Worm (Caenorhabditis elegans): ENCODE data around the gene pbs-6.

The pbs-6 gene

DNA sequence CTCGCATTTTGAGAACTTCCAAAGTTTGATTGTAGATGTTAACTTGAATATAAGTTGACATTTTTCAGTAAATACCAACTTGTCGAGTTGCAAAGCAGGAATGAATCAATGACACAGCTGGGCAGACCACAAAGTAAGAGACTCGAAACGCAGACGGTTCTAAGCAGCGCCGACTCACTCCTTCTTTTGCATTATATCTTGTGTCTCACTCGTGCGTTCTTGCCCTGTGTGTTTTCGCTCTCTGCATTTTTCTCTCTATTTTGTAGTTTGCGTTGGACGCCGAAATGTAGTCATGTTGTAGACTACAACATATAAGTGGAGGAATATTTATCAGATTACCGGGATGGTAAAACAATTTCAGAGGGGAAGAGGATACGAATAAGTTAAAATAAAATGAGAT is 1.1 kb downstream of the pbs-6 start, which contains the start of gene C02F5.12:
Gene C02F5.12 (minus strand): TSS at position 221 of the 400 bp plus-strand sequence.
- TF ChIP-seq fos-1 (tag; optimal IDR thresholded peaks at IDR 0.05), result peak; percentile 38
- TF ChIP-seq zag-1 (tag; optimal IDR thresholded peaks at IDR 0.05), result no peak
- TF ChIP-seq ztf-1 (GFP tag; conservative IDR thresholded peaks at IDR 0.05), result no peak
- TF ChIP-seq lin-13 (GFP tag; optimal IDR thresholded peaks at IDR 0.05), result peak; percentile 8
- TF ChIP-seq sem-4 (tag; optimal IDR thresholded peaks at IDR 0.05), result no peak
- no peak for TF ChIP-seq dmd-4 (tag; optimal IDR thresholded peaks at IDR 0.05)
- TF ChIP-seq Y55F3AM.14 (GFP tag; optimal IDR thresholded peaks at IDR 0.05), result no peak
- TF ChIP-seq C34F6.9 (tag; optimal IDR thresholded peaks at IDR 0.05), result peak; percentile 43
- TF ChIP-seq snpc-4 (tag; optimal IDR thresholded peaks at IDR 0.05), result no peak
- TF ChIP-seq alr-1 (tag; optimal IDR thresholded peaks at IDR 0.05), result no peak
- TF ChIP-seq aly-2 (tag; optimal IDR thresholded peaks at IDR 0.05), result no peak
- no peak for TF ChIP-seq mbf-1 (tag; optimal IDR thresholded peaks at IDR 0.05)
- no peak for TF ChIP-seq nhr-21 (tag; optimal IDR thresholded peaks at IDR 0.05)
- no peak for TF ChIP-seq unc-39 (tag; optimal IDR thresholded peaks at IDR 0.05)
- TF ChIP-seq elt-1 (tag; optimal IDR thresholded peaks at IDR 0.05), result no peak
- TF ChIP-seq elt-3 (tag; optimal IDR thresholded peaks at IDR 0.05), result no peak
- no peak for TF ChIP-seq nhr-23 (tag; optimal IDR thresholded peaks at IDR 0.05)
- no peak for TF ChIP-seq nhr-6 (tag; optimal IDR thresholded peaks at IDR 0.05)
- TF ChIP-seq nhr-10 (tag; optimal IDR thresholded peaks at IDR 0.05), result no peak
- TF ChIP-seq nhr-77 (tag; optimal IDR thresholded peaks at IDR 0.05), result no peak
- TF ChIP-seq nhr-11 (tag; optimal IDR thresholded peaks at IDR 0.05), result no peak
- TF ChIP-seq sma-9 (GFP tag; optimal IDR thresholded peaks at IDR 0.05), result peak; percentile 7
- TF ChIP-seq sma-9 (tag; optimal IDR thresholded peaks at IDR 0.05), result no peak
- TF ChIP-seq gmeb-1 (tag; optimal IDR thresholded peaks at IDR 0.05), result no peak
- no peak for TF ChIP-seq ceh-82 (tag; optimal IDR thresholded peaks at IDR 0.05)
- peak; percentile 51 for TF ChIP-seq nhr-129 (tag; optimal IDR thresholded peaks at IDR 0.05)
- no peak for TF ChIP-seq ztf-4 (tag; optimal IDR thresholded peaks at IDR 0.05)
- TF ChIP-seq mab-5 (tag; optimal IDR thresholded peaks at IDR 0.05), result no peak
- no peak for TF ChIP-seq ceh-16 (tag; optimal IDR thresholded peaks at IDR 0.05)
- no peak for TF ChIP-seq blmp-1 (tag; optimal IDR thresholded peaks at IDR 0.05; ENCODE audit: insufficient read depth)
- no peak for TF ChIP-seq unc-62 (GFP tag; optimal IDR thresholded peaks at IDR 0.05)
- no peak for TF ChIP-seq R02D3.7 (tag; optimal IDR thresholded peaks at IDR 0.05)
- peak; percentile 0 for TF ChIP-seq sma-3 (GFP tag; optimal IDR thresholded peaks at IDR 0.05)
- TF ChIP-seq egl-27 (tag; optimal IDR thresholded peaks at IDR 0.05), result no peak
- TF ChIP-seq lsy-2 (tag; optimal IDR thresholded peaks at IDR 0.05), result peak in 1 of 2 experiments; percentile 44
- TF ChIP-seq mdl-1 (tag; optimal IDR thresholded peaks at IDR 0.05), result no peak
- no peak for TF ChIP-seq ztf-11 (tag; optimal IDR thresholded peaks at IDR 0.05)
- peak; percentile 20 for TF ChIP-seq F13H6.1 (tag; optimal IDR thresholded peaks at IDR 0.05)
- TF ChIP-seq ama-1 (optimal IDR thresholded peaks at IDR 0.05), result no peak
- TF ChIP-seq unc-55 (GFP tag; optimal IDR thresholded peaks at IDR 0.05), result no peak
- no peak for TF ChIP-seq nhr-237 (tag; optimal IDR thresholded peaks at IDR 0.05)
- TF ChIP-seq nhr-25 (tag; optimal IDR thresholded peaks at IDR 0.05), result no peak
- TF ChIP-seq nhr-12 (tag; optimal IDR thresholded peaks at IDR 0.05), result no peak
- TF ChIP-seq lin-39 (tag; optimal IDR thresholded peaks at IDR 0.05), result no peak
- TF ChIP-seq peb-1 (tag; optimal IDR thresholded peaks at IDR 0.05), result no peak
- TF ChIP-seq skn-1 (tag; optimal IDR thresholded peaks at IDR 0.05), result no peak
- TF ChIP-seq ZK546.5 (tag; optimal IDR thresholded peaks at IDR 0.05), result no peak
- TF ChIP-seq crh-2 (tag; optimal IDR thresholded peaks at IDR 0.05), result peak; percentile 10
- TF ChIP-seq lin-11 (tag; optimal IDR thresholded peaks at IDR 0.05), result no peak

Data from whole organism, L2 larva.